Fruit fly (Drosophila melanogaster): ENCODE data around the gene C1GalTA.
A peak's percentile ranks its signal among the peaks of the same experiment; 100 is the strongest.

C1GalTA gene

dm6 chr2L:8959001-8959461, 8.0 kb upstream of the C1GalTA start, which contains the start of gene CG31886 (continued):
- TF ChIP-seq schlank (tag; optimal IDR thresholded peaks at IDR 0.05) (no peak), dan (GFP tag; IDR thresholded peaks at IDR 0.05) (no peak), NFAT (GFP tag; IDR thresholded peaks at IDR 0.05) (no peak), CG3995 (GFP tag; optimal IDR thresholded peaks at IDR 0.05) (no peak), br (optimal IDR thresholded peaks at IDR 0.05) (no peak), mirr (GFP tag; optimal IDR thresholded peaks at IDR 0.05) (peak; percentile 13), CG5953 (GFP tag; IDR thresholded peaks at IDR 0.05) (no peak), Bdp1 (GFP tag; optimal IDR thresholded peaks at IDR 0.05) (no peak), BEAF-32 (GFP tag; optimal IDR thresholded peaks at IDR 0.05) (no peak), ems (GFP tag; optimal IDR thresholded peaks at IDR 0.05) (no peak), exex (tag; optimal IDR thresholded peaks at IDR 0.05) (peak; percentile 34), CG6791 (GFP tag; IDR thresholded peaks at IDR 0.05; ENCODE audit: partially characterized antibody) (no peak), CG18011 (GFP tag; optimal IDR thresholded peaks at IDR 0.05) (no peak), CoRest (tag; optimal IDR thresholded peaks at IDR 0.05) (no peak), dati (GFP tag; IDR thresholded peaks at IDR 0.05) (0 out of 2 replicates have a peak, but pooled peaks have one; percentile 4), CG9817 (tag; optimal IDR thresholded peaks at IDR 0.05) (no peak), crp (GFP tag; optimal IDR thresholded peaks at IDR 0.05) (no peak), ken (GFP tag; IDR thresholded peaks at IDR 0.05) (no peak), Hey (tag; optimal IDR thresholded peaks at IDR 0.05) (no peak), CG10543 (GFP tag; optimal IDR thresholded peaks at IDR 0.05) (no peak), gro (GFP tag; optimal IDR thresholded peaks at IDR 0.05) (no peak), h (optimal IDR thresholded peaks at IDR 0.05) (no peak), Fer2 (tag; optimal IDR thresholded peaks at IDR 0.05) (no peak), CG11695 (GFP tag; IDR thresholded peaks at IDR 0.05) (0 out of 3 replicates have a peak, but pooled peaks have one; percentile 36), cwo (GFP tag; optimal IDR thresholded peaks at IDR 0.05) (no peak), CHES-1-like (GFP tag; optimal IDR thresholded peaks at IDR 0.05) (no peak), sug (tag; optimal IDR thresholded peaks at IDR 0.05) (no peak), CG1024 (GFP tag; IDR thresholded peaks at IDR 0.05) (no peak), ap (GFP tag; IDR thresholded peaks at IDR 0.05) (0 out of 2 replicates have a peak, but pooled peaks have one; percentile 14), Ptx1 (GFP tag; IDR thresholded peaks at IDR 0.05) (no peak), Lhr (GFP tag; optimal IDR thresholded peaks at IDR 0.05) (no peak), CG11560 (tag; IDR thresholded peaks at IDR 0.05) (no peak), CG12155 (GFP tag; optimal IDR thresholded peaks at IDR 0.05) (no peak), CG18476 (GFP tag; optimal IDR thresholded peaks at IDR 0.05) (no peak), Blimp-1 (GFP tag; optimal IDR thresholded peaks at IDR 0.05) (peak; percentile 29), grn (GFP tag; optimal IDR thresholded peaks at IDR 0.05) (no peak), CG17612 (GFP tag; IDR thresholded peaks at IDR 0.05) (no peak), gsb (GFP tag; IDR thresholded peaks at IDR 0.05) (no peak), usp (GFP tag; optimal IDR thresholded peaks at IDR 0.05) (no peak), H2.0 (GFP tag; IDR thresholded peaks at IDR 0.05) (no peak), TFAM (GFP tag; optimal IDR thresholded peaks at IDR 0.05) (no peak), CG34376 (GFP tag; optimal IDR thresholded peaks at IDR 0.05) (no peak), CG1832 (GFP tag; optimal IDR thresholded peaks at IDR 0.05) (no peak), bbx (GFP tag; IDR thresholded peaks at IDR 0.05; ENCODE audit: partially characterized antibody) (no peak), CG13123 (GFP tag; optimal IDR thresholded peaks at IDR 0.05) (no peak), da (GFP tag; optimal IDR thresholded peaks at IDR 0.05) (no peak), disco-r (GFP tag; optimal IDR thresholded peaks at IDR 0.05) (no peak), CG10366 (GFP tag; IDR thresholded peaks at IDR 0.05) (peak; percentile 34), CG33213 (GFP tag; optimal IDR thresholded peaks at IDR 0.05) (no peak), Doc3 (GFP tag; IDR thresholded peaks at IDR 0.05; ENCODE audit: partially characterized antibody) (no peak), E2f2 (GFP tag; IDR thresholded peaks at IDR 0.05) (no peak), CG2120 (GFP tag; optimal IDR thresholded peaks at IDR 0.05) (peak; percentile 38)

Data from whole organism, embryonic.